Worm (Caenorhabditis elegans) whole organism, L4 larva: ENCODE measurements around the gene srx-86.
A peak's percentile ranks its signal among the peaks of the same experiment; 100 is the strongest.

Experiments used
- D1046.2 ChIP-seq: fragments of 200-800 bp; sonication (Bioruptor generic); IDR thresholded peaks from 2 replicates; pipeline ENCODE4 v1.3.6; 2022; ENCODE audit warnings: missing genetic modification characterization, missing compliant biosample characterization
- F10B5.3 ChIP-seq: sonication (generic microtip); optimal IDR thresholded peaks from 2 replicates; lab custom pipeline; 2016; ENCODE audit warnings: mild to moderate bottlenecking, missing genetic modification characterization, missing compliant biosample characterization
- F44E2.7 ChIP-seq: fragments of 200-800 bp; sonication (Bioruptor generic); IDR thresholded peaks from 2 replicates; pipeline ENCODE4 v2.1.2; 2022; ENCODE audit warnings: missing genetic modification characterization, missing compliant biosample characterization
- F49E8.2 ChIP-seq: sonication (generic microtip); optimal IDR thresholded peaks from 2 replicates; lab custom pipeline; 2016; ENCODE audit warnings: missing compliant biosample characterization, mild to moderate bottlenecking, missing genetic modification characterization, borderline replicate concordance
- T26A8.4 ChIP-seq: fragments of 200-800 bp; sonication (Bioruptor generic); IDR thresholded peaks from 2 replicates; pipeline ENCODE4 v1.3.6; 2022; ENCODE audit warnings: missing genetic modification characterization, missing compliant biosample characterization
- ZK546.5 ChIP-seq, 2 experiments: sonication (generic microtip); optimal IDR thresholded peaks; 2 replicates each; lab custom pipeline; 2017; ENCODE audit warnings: missing biosample characterization in 2 of 2, missing genetic modification characterization in 2 of 2
- aha-1 ChIP-seq: fragments of 150-350 bp; peaks from one replicate; lab custom pipeline; 2014; ENCODE audit warnings: missing biosample characterization, missing genetic modification characterization
- aly-2 ChIP-seq: sonication (generic microtip); optimal IDR thresholded peaks from 2 replicates; lab custom pipeline; 2018; ENCODE audit warnings: missing biosample characterization, missing genetic modification characterization
- ceh-82 ChIP-seq: sonication (generic microtip); optimal IDR thresholded peaks from 2 replicates; lab custom pipeline; 2017; ENCODE audit warnings: missing biosample characterization, missing genetic modification characterization
- ces-1 ChIP-seq: fragments of 150-350 bp; sonication (generic microtip); optimal IDR thresholded peaks from 4 replicates; lab custom pipeline; 2014; ENCODE audit warnings: missing biosample characterization, missing genetic modification reagents, missing genetic modification characterization
- ctbp-1 ChIP-seq: fragments of 200-800 bp; sonication (Bioruptor generic); IDR thresholded peaks from 2 replicates; pipeline ENCODE4 v1.3.6; 2022; ENCODE audit warnings: missing genetic modification reagents, missing genetic modification characterization, missing compliant biosample characterization
- daf-12 ChIP-seq: fragments of 150-350 bp; optimal IDR thresholded peaks from 2 replicates; lab custom pipeline; 2014; ENCODE audit warnings: missing biosample characterization, missing genetic modification reagents, missing genetic modification characterization
- daf-16 ChIP-seq, 3 experiments: sonication (generic microtip); optimal IDR thresholded peaks; 2 replicates each; lab custom pipeline; 2016 to 2017; ENCODE audit warnings: missing genetic modification characterization in 3 of 3, missing genetic modification reagents in 3 of 3, mild to moderate bottlenecking in 2 of 3, missing compliant biosample characterization in 2 of 3, missing biosample characterization in 1 of 3, moderate library complexity in 1 of 3
- dmd-6 ChIP-seq: fragments of 200-800 bp; sonication (Bioruptor generic); IDR thresholded peaks from 2 replicates; pipeline ENCODE4 v1.3.6; 2022; ENCODE audit warnings: missing genetic modification reagents, missing genetic modification characterization, missing compliant biosample characterization
- gei-8 ChIP-seq: fragments of 200-800 bp; sonication (Bioruptor generic); optimal IDR thresholded peaks from 2 replicates; lab custom pipeline; 2018; ENCODE audit warnings: mild to moderate bottlenecking, missing genetic modification characterization, missing compliant biosample characterization
- hif-1 ChIP-seq, 2 experiments: sonication (generic microtip); optimal IDR thresholded peaks; 2 replicates each; lab custom pipeline; 2016 to 2017; ENCODE audit warnings: missing compliant biosample characterization in 2 of 2, missing genetic modification characterization in 2 of 2, missing genetic modification reagents in 2 of 2, missing genotype in 2 of 2, mild to moderate bottlenecking in 1 of 2
- hlh-30 ChIP-seq: sonication (generic microtip); optimal IDR thresholded peaks from 2 replicates; lab custom pipeline; 2017; ENCODE audit warnings: antibody characterized with exemption, mild to moderate bottlenecking, missing genetic modification characterization, missing compliant biosample characterization; ENCODE audit not compliant: insufficient read depth
- lin-15B ChIP-seq: fragments of 150-350 bp; sonication (generic microtip); optimal IDR thresholded peaks from 3 replicates; lab custom pipeline; 2014; ENCODE audit warnings: missing biosample characterization, missing genetic modification characterization
- lin-29 ChIP-seq: fragments of 200-800 bp; sonication (Bioruptor generic); IDR thresholded peaks from 2 replicates; pipeline ENCODE4 v1.3.6; 2022; ENCODE audit warnings: missing genetic modification reagents, missing genetic modification characterization, missing compliant biosample characterization
- lin-38 ChIP-seq: fragments of 200-800 bp; sonication (Bioruptor generic); IDR thresholded peaks from 2 replicates; pipeline ENCODE4 v1.3.6; 2022; ENCODE audit warnings: missing genetic modification reagents, missing genetic modification characterization, missing compliant biosample characterization
- lin-39 ChIP-seq: fragments of 150-350 bp; optimal IDR thresholded peaks from 2 replicates; lab custom pipeline; 2014; ENCODE audit warnings: missing biosample characterization, missing genetic modification reagents, missing genetic modification characterization
- lsy-2 ChIP-seq, 2 experiments: fragments of 150-350 bp in 1 of 2; sonication (generic microtip) in 1 of 2; optimal IDR thresholded peaks; 2 replicates each; lab custom pipeline; 2014 to 2017; ENCODE audit warnings: missing biosample characterization in 2 of 2, missing genetic modification characterization in 2 of 2
- madf-9 ChIP-seq: fragments of 200-800 bp; sonication (Bioruptor generic); conservative IDR thresholded peaks from 2 replicates; pipeline ENCODE4 v1.3.6; 2022; ENCODE audit warnings: missing genetic modification reagents, missing genetic modification characterization, missing compliant biosample characterization
- mdl-1 ChIP-seq, 2 experiments: fragments of 150-350 bp in 1 of 2; sonication (generic microtip) in 1 of 2; optimal IDR thresholded peaks; 2 replicates each; lab custom pipeline; 2014 to 2017; ENCODE audit warnings: missing biosample characterization in 2 of 2, missing genetic modification characterization in 2 of 2
- mxl-2 ChIP-seq: fragments of 200-800 bp; sonication (Bioruptor generic); conservative IDR thresholded peaks from 2 replicates; pipeline ENCODE4 v1.3.6; 2022; ENCODE audit warnings: missing genetic modification reagents, missing genetic modification characterization, missing compliant biosample characterization
- nhr-10 ChIP-seq: fragments of 150-350 bp; optimal IDR thresholded peaks from 2 replicates; lab custom pipeline; 2014; ENCODE audit warnings: missing biosample characterization, missing genetic modification characterization
- nhr-11 ChIP-seq: fragments of 150-350 bp; optimal IDR thresholded peaks from 2 replicates; lab custom pipeline; 2014; ENCODE audit warnings: missing biosample characterization, missing genetic modification characterization
- nhr-111 ChIP-seq: fragments of 200-800 bp; sonication (Bioruptor generic); optimal IDR thresholded peaks from 2 replicates; lab custom pipeline; 2018; ENCODE audit warnings: mild to moderate bottlenecking, missing genetic modification characterization, missing compliant biosample characterization
- nhr-25 ChIP-seq: sonication (generic microtip); optimal IDR thresholded peaks from 2 replicates; lab custom pipeline; 2017; ENCODE audit warnings: missing genetic modification characterization, mild to moderate bottlenecking, missing compliant biosample characterization, antibody characterized with exemption, moderate library complexity, borderline replicate concordance; ENCODE audit not compliant: insufficient read depth
- nhr-28 ChIP-seq: fragments of 150-350 bp; optimal IDR thresholded peaks from 2 replicates; lab custom pipeline; 2014; ENCODE audit warnings: missing biosample characterization, missing genetic modification characterization
- nhr-42 ChIP-seq: fragments of 200-800 bp; sonication (Bioruptor generic); IDR thresholded peaks from 2 replicates; pipeline ENCODE4 v1.3.6; 2022; ENCODE audit warnings: missing genetic modification characterization, missing compliant biosample characterization
- pha-4 ChIP-seq, 2 experiments: fragments of 150-350 bp in 1 of 2; fragments of 200-800 bp in 1 of 2; sonication (Bioruptor generic) in 1 of 2; IDR thresholded peaks in 1 of 2; optimal IDR thresholded peaks in 1 of 2; 2 replicates each; pipeline versions ENCODE4 v1.3.6 to Lab custom; 2014 to 2022; ENCODE audit warnings: missing genetic modification characterization in 2 of 2, missing genetic modification reagents in 2 of 2, missing biosample characterization in 1 of 2, missing compliant biosample characterization in 1 of 2
- skn-1 ChIP-seq: fragments of 150-350 bp; optimal IDR thresholded peaks from 2 replicates; lab custom pipeline; 2014; ENCODE audit warnings: missing biosample characterization, missing genetic modification characterization
- unc-62 ChIP-seq, 3 experiments: fragments of 150-350 bp in 1 of 3; sonication (generic microtip); optimal IDR thresholded peaks in 2 of 3; peaks in 1 of 3; 1 replicate in 1 of 3; 2 replicates in 2 of 3; lab custom pipeline; 2014 to 2017; ENCODE audit warnings: missing biosample characterization in 3 of 3, missing genetic modification characterization in 3 of 3, missing genetic modification reagents in 3 of 3, missing genotype in 1 of 3
- ztf-11 ChIP-seq: fragments of 150-350 bp; optimal IDR thresholded peaks from 2 replicates; lab custom pipeline; 2014; ENCODE audit warnings: missing biosample characterization, missing genetic modification characterization

The srx-86 gene

ce11 chrV:11525338-11525737, 37.4 kb upstream of the srx-86 start (continued):
- TF ChIP-seq nhr-10: no peak
- TF ChIP-seq D1046.2 (GFP tag; lab: Robert Waterston, UW): 0 out of 2 replicates have a peak, but pooled peaks have one; percentile 32

- TF ChIP-seq lin-15B (no peak), unc-62 (GFP tag; optimal IDR thresholded peaks at IDR 0.05 in 1 of 2; lab: Kevin White, UChicago) (peak in 1 of 2 experiments; percentile 91), unc-62 (tag; optimal IDR thresholded peaks at IDR 0.05; lab: Kevin White, UChicago) (no peak)
Observed at ce11 chrV:11526927-11527491, 35.7 kb upstream of the srx-86 start.

- TF ChIP-seq nhr-42 (GFP tag; lab: Robert Waterston, UW): no peak
- TF ChIP-seq T26A8.4 (GFP tag; lab: Robert Waterston, UW): no peak
- no peak for TF ChIP-seq skn-1 (tag; lab: Kevin White, UChicago)
- no peak for TF ChIP-seq ces-1 (GFP tag; lab: Kevin White, UChicago)
- no peak for TF ChIP-seq ceh-82 (tag; lab: Kevin White, UChicago)
Observed at ce11 chrV:11527531-11527930, 35.2 kb upstream of the srx-86 start, which contains the start of gene ccch-1. Gene ccch-1, plus strand, starts transcription at chrV:11527831.

- no peak for TF ChIP-seq lsy-2 (tag; optimal IDR thresholded peaks at IDR 0.05; lab: Kevin White, UChicago)
- TF ChIP-seq nhr-42 (GFP tag; lab: Robert Waterston, UW): no peak
- TF ChIP-seq hlh-30: peak; percentile 50
- TF ChIP-seq unc-62 (GFP tag; optimal IDR thresholded peaks at IDR 0.05 in 1 of 2; lab: Kevin White, UChicago): peak in 1 of 2 experiments; percentile 91
- TF ChIP-seq unc-62 (tag; optimal IDR thresholded peaks at IDR 0.05; lab: Kevin White, UChicago): no peak
- no peak for TF ChIP-seq gei-8
Observed at ce11 chrV:11528633-11529327, 34.0 kb upstream of the srx-86 start.

- no peak for TF ChIP-seq lin-29 (GFP tag; lab: Robert Waterston, UW)
- TF ChIP-seq aha-1: peak; percentile 64
- no peak for TF ChIP-seq pha-4 (GFP tag; IDR thresholded peaks at IDR 0.05; lab: Robert Waterston, UW)
- peak; percentile 71 for TF ChIP-seq pha-4 (tag; optimal IDR thresholded peaks at IDR 0.05; lab: Kevin White, UChicago)
- TF ChIP-seq, all 104 proteins: peak for 2
Observed at ce11 chrV:11529541-11529940, 33.2 kb upstream of the srx-86 start.

ce11 chrV:11531100-11531499, 31.6 kb upstream of the srx-86 start:
- TF ChIP-seq madf-9 (GFP tag; lab: Robert Waterston, UW) (no peak), hlh-30 (peak; percentile 82), ceh-82 (tag; lab: Kevin White, UChicago) (no peak), dmd-6 (GFP tag; lab: Robert Waterston, UW) (peak; percentile 31), F49E8.2 (tag; lab: Kevin White, UChicago) (no peak), ztf-11 (tag; lab: Kevin White, UChicago) (no peak), nhr-42 (GFP tag; lab: Robert Waterston, UW) (no peak), aha-1 (no peak), mxl-2 (GFP tag; lab: Robert Waterston, UW) (no peak), lin-38 (GFP tag; lab: Robert Waterston, UW) (0 out of 2 replicates have a peak, but pooled peaks have one; percentile 27), ZK546.5 (tag; optimal IDR thresholded peaks at IDR 0.05; lab: Kevin White, UChicago) (no peak), daf-16 (GFP tag; optimal IDR thresholded peaks at IDR 0.05; lab: Kevin White, UChicago) (no peak), daf-16 (tag; optimal IDR thresholded peaks at IDR 0.05; lab: Kevin White, UChicago) (no peak), F44E2.7 (no peak), lin-39 (tag; lab: Kevin White, UChicago) (no peak), nhr-28 (tag; lab: Kevin White, UChicago) (peak; percentile 51), hif-1 (tag; optimal IDR thresholded peaks at IDR 0.05; lab: Kevin White, UChicago) (no peak), mdl-1 (tag; optimal IDR thresholded peaks at IDR 0.05; lab: Kevin White, UChicago) (peak in 1 of 2 experiments; percentile 7), gei-8 (no peak), skn-1 (tag; lab: Kevin White, UChicago) (no peak), aly-2 (tag; lab: Kevin White, UChicago) (no peak), daf-12 (tag; lab: Kevin White, UChicago) (no peak), ctbp-1 (no peak), lin-29 (GFP tag; lab: Robert Waterston, UW) (peak; percentile 50; the same call in 1 of the 2 replicates), nhr-11 (tag; lab: Kevin White, UChicago) (no peak), F10B5.3 (tag; lab: Kevin White, UChicago) (no peak), nhr-25 (tag; lab: Kevin White, UChicago) (peak; percentile 87), unc-62 (GFP tag; optimal IDR thresholded peaks at IDR 0.05 in 1 of 2; lab: Kevin White, UChicago) (peak in 1 of 2 experiments; percentile 48), unc-62 (tag; optimal IDR thresholded peaks at IDR 0.05; lab: Kevin White, UChicago) (no peak), nhr-111 (GFP tag; lab: Kevin White, UChicago) (no peak)
